Fruit fly (Drosophila melanogaster): ENCODE results near the gene Sh3beta.

Gene Sh3beta

dm6 chr3L:7349311-7349710 is 19.7 kb downstream of the Sh3beta start (continued):
- TF ChIP-seq CG11560 (tag; IDR thresholded peaks at IDR 0.05), result no peak
- no peak for TF ChIP-seq CG3163 (GFP tag; optimal IDR thresholded peaks at IDR 0.05)
- no peak for TF ChIP-seq sr (GFP tag; IDR thresholded peaks at IDR 0.05)
- no peak for TF ChIP-seq CG14441 (GFP tag; IDR thresholded peaks at IDR 0.05)
- TF ChIP-seq Blimp-1 (GFP tag; optimal IDR thresholded peaks at IDR 0.05), result no peak
- no peak for TF ChIP-seq CG15479 (GFP tag; optimal IDR thresholded peaks at IDR 0.05)
- no peak for TF ChIP-seq CG6272 (GFP tag; IDR thresholded peaks at IDR 0.05)
- TF ChIP-seq Dad (GFP tag; optimal IDR thresholded peaks at IDR 0.05), result no peak
- no peak for TF ChIP-seq NFAT (GFP tag; IDR thresholded peaks at IDR 0.05)
- TF ChIP-seq dan (GFP tag; IDR thresholded peaks at IDR 0.05), result no peak
- TF ChIP-seq exex (tag; optimal IDR thresholded peaks at IDR 0.05), result peak; percentile 34
- TF ChIP-seq cwo (GFP tag; optimal IDR thresholded peaks at IDR 0.05), result peak; percentile 21
- TF ChIP-seq MTF-1 (GFP tag; optimal IDR thresholded peaks at IDR 0.05; ENCODE audit: borderline replicate concordance), result no peak
- TF ChIP-seq CG12744 (GFP tag; optimal IDR thresholded peaks at IDR 0.05), result no peak
- no peak for TF ChIP-seq Sox100B (GFP tag; optimal IDR thresholded peaks at IDR 0.05)
- no peak for TF ChIP-seq Tbp (GFP tag; optimal IDR thresholded peaks at IDR 0.05)
- no peak for TF ChIP-seq CG17328 (GFP tag; IDR thresholded peaks at IDR 0.05)
- TF ChIP-seq CG10654 (GFP tag; optimal IDR thresholded peaks at IDR 0.05), result no peak
- TF ChIP-seq CG31441 (GFP tag; IDR thresholded peaks at IDR 0.05), result no peak
- no peak for TF ChIP-seq CG14965 (GFP tag; optimal IDR thresholded peaks at IDR 0.05; ENCODE audit: borderline replicate concordance)
- TF ChIP-seq sob (GFP tag; IDR thresholded peaks at IDR 0.05), result 0 out of 2 replicates have a peak, but pooled peaks have one; percentile 15
- no peak for TF ChIP-seq Ssrp (tag; optimal IDR thresholded peaks at IDR 0.05)
- TF ChIP-seq prd (optimal IDR thresholded peaks at IDR 0.05), result no peak
- no peak for TF ChIP-seq prd (GFP tag; IDR thresholded peaks at IDR 0.05)
- no peak for TF ChIP-seq croc (GFP tag; conservative IDR thresholded peaks at IDR 0.05)
- no peak for TF ChIP-seq Doc3 (GFP tag; IDR thresholded peaks at IDR 0.05; ENCODE audit: partially characterized antibody)
- no peak for TF ChIP-seq E2f2 (GFP tag; IDR thresholded peaks at IDR 0.05)
- peak; percentile 15 for TF ChIP-seq CG34376 (GFP tag; optimal IDR thresholded peaks at IDR 0.05)
- TF ChIP-seq CG7928 (GFP tag; optimal IDR thresholded peaks at IDR 0.05), result no peak
- no peak for TF ChIP-seq Lim3 (GFP tag; IDR thresholded peaks at IDR 0.05)
- TF ChIP-seq CG11695 (GFP tag; IDR thresholded peaks at IDR 0.05), result no peak
- TF ChIP-seq ttk (GFP tag; IDR thresholded peaks at IDR 0.05), result no peak
- no peak for TF ChIP-seq klu (GFP tag; IDR thresholded peaks at IDR 0.05)
- peak; percentile 19 for TF ChIP-seq CG15514 (GFP tag; optimal IDR thresholded peaks at IDR 0.05)
- TF ChIP-seq CG3995 (GFP tag; optimal IDR thresholded peaks at IDR 0.05), result no peak
- TF ChIP-seq otp (GFP tag; IDR thresholded peaks at IDR 0.05), result no peak
- TF ChIP-seq Bdp1 (GFP tag; optimal IDR thresholded peaks at IDR 0.05), result no peak
- TF ChIP-seq Dip2 (GFP tag; IDR thresholded peaks at IDR 0.05), result no peak
- peak; percentile 27 for TF ChIP-seq CG12769 (tag; optimal IDR thresholded peaks at IDR 0.05)
- TF ChIP-seq eve (GFP tag; optimal IDR thresholded peaks at IDR 0.05), result no peak
- TF ChIP-seq sens (GFP tag), result peak; percentile 12
- TF ChIP-seq D19B (GFP tag; optimal IDR thresholded peaks at IDR 0.05), result no peak
- TF ChIP-seq CG12299 (tag; optimal IDR thresholded peaks at IDR 0.05), result no peak
- no peak for TF ChIP-seq gfzf (GFP tag; optimal IDR thresholded peaks at IDR 0.05)
- no peak for TF ChIP-seq p53 (GFP tag; optimal IDR thresholded peaks at IDR 0.05)
- TF ChIP-seq CG6175 (GFP tag; IDR thresholded peaks at IDR 0.05), result no peak
- no peak for TF ChIP-seq Oli (tag; optimal IDR thresholded peaks at IDR 0.05)
- no peak for TF ChIP-seq HLH3B (GFP tag; IDR thresholded peaks at IDR 0.05)
- no peak for TF ChIP-seq ara (GFP tag; IDR thresholded peaks at IDR 0.05)
- TF ChIP-seq CG11398 (GFP tag; optimal IDR thresholded peaks at IDR 0.05), result no peak
- TF ChIP-seq Fer1 (GFP tag; optimal IDR thresholded peaks at IDR 0.05), result peak; percentile 7
- TF ChIP-seq CG8089 (GFP tag; optimal IDR thresholded peaks at IDR 0.05), result no peak
- TF ChIP-seq CG10979 (tag; optimal IDR thresholded peaks at IDR 0.05), result no peak
